Worm (Caenorhabditis elegans): ENCODE results near the gene R08C7.4.

R08C7.4 gene

DNA sequence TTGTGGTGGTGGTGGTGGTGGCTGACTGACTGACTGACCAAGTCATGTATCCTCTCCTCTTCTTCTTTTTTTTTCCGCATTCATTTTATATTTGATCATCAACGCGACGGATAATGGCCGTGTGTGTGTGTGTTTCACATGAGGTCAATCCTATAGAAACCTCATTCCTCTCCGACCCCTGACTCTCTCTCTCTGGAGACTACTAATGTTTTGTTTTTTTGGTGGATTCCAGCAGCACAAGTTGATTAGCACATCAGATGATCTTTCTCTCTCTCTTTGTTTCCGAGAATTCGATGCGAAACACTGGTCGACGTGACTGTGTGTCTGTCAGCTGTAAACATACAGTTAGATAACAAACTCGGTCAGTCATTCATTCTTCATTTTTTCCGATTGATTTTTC, 29.7 kb upstream of the R08C7.4 start, which contains the start of gene Y24D9A.7:
Gene Y24D9A.7, minus strand, starts transcription at position 46 of the 400 bp plus-strand sequence.
- no peak for TF ChIP-seq unc-62 (GFP tag; optimal IDR thresholded peaks at IDR 0.05)

ce11 chrIV:4406054-4406539, 28.7 kb upstream of the R08C7.4 start:
- no peak for TF ChIP-seq unc-62 (GFP tag; optimal IDR thresholded peaks at IDR 0.05)

- TF ChIP-seq unc-62 (GFP tag; optimal IDR thresholded peaks at IDR 0.05), result no peak
These were observed 27.8 kb upstream of the R08C7.4 start for ce11 chrIV:4407055-4407461.

DNA sequence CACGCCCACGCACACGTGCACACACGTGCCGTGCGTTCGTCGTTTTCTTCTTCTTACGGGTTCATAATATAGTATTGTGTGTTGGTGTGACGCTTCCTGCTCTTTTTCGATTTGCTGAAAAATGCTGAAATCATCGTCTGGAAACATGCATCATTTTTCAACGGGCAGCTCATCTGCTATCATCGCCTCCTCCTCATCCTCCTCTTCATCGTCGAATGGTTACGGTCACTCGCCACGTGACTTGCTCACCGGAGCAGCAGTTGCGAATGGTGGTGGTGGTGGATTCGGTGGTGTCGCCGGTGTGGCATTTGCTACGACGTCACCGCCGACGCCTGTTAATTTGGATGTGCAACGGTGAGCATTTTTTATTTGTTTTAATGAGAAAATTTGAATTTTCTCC, 26.1 kb upstream of the R08C7.4 start:
- TF ChIP-seq unc-62 (GFP tag; optimal IDR thresholded peaks at IDR 0.05), result no peak

DNA sequence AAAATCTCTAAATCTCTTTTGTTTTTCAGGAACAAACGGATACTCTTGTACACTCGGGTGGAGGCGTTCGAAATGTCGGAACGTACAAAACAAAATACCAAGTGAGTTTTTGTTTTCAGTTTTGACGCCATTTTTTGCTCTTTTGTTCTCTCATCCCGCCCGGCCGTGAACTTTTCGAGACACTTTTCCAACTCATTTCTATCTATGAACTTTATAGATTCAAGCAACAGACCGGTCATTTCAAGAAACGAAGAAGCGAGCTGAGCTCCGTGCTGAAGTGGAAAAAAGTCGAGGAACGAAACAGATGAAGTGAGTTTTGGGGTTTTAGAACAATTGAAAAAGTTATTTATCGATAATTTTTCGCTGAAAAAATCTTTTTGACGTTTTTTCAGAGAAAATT, 24.3 kb upstream of the R08C7.4 start:
- TF ChIP-seq unc-62 (GFP tag; optimal IDR thresholded peaks at IDR 0.05), result no peak

DNA sequence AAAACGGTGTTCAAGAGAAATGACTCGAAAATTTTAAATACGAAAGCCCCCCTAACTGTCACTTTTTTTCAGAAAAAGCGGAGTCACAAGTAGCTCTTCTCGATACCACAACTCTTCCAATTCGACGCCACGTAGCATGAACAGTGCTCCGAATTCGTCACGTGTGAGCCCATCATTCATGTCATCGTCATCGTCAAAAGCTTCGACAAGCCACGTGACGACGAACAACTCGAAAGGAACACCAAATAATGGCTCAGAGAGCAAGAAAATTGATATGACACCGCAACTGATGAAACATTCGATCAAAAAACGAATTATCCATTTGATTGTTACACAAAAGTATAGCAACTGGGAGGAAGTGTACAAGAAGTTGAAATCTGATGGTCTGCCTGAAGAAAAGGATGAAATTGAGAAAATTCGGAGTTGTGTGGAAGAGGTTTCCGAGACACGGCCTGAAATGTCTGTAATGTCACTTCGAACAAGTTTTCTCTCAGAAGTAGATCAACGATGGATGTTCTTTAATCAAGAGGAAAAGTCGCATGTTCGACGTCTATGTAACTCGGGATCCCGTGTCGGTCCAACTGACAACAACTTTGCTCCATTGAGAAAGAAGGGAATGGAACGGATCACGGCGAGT, 23.4 kb upstream of the R08C7.4 start:
- TF ChIP-seq unc-62 (GFP tag; optimal IDR thresholded peaks at IDR 0.05), result no peak

DNA sequence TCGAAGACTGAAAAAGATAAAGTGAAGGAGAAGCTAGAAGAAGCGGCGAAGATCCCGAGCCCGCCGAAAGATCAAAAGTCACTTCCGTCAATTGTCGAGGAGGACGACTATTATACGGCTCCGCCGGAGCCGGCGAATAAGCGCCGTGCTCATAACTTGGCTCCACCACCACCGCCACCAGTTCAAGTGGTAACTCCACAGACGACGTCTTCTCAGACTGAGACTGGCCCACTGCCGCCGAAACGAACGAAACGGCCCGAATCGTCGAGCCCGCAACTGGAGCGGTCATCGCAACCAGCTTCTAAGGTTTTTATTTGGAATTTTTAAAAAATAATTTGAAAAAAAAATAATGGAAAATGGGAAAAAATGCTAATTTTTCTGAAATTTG, 22.9 kb upstream of the R08C7.4 start:
- TF ChIP-seq unc-62 (GFP tag; optimal IDR thresholded peaks at IDR 0.05), result no peak

ce11 chrIV:4413114-4413513, 21.7 kb upstream of the R08C7.4 start:
- TF ChIP-seq unc-62 (GFP tag; optimal IDR thresholded peaks at IDR 0.05), result no peak

DNA sequence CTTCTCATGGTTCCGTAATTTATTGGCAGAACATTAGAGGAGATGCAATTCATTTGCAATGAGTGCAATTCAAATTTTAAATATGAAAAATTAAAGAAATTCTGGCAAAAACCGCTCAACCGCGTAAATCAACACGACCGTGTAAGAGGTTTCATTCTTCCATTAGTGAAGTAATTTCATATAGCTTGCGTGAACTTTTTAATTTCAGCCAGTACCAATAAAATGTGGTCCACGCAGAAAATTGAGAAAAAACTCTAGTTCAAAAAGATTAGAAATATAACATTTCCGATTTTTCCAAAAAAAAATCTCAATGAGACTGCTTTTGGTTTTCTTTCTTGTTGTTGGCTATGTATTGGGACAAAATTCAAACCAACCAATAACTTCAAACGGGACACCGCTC, 12.8 kb upstream of the R08C7.4 start, which contains the start of gene clec-175:
Gene clec-175, plus strand, starts transcription at position 301 of the 400 bp plus-strand sequence.
- no peak for TF ChIP-seq unc-62 (GFP tag; optimal IDR thresholded peaks at IDR 0.05)

DNA sequence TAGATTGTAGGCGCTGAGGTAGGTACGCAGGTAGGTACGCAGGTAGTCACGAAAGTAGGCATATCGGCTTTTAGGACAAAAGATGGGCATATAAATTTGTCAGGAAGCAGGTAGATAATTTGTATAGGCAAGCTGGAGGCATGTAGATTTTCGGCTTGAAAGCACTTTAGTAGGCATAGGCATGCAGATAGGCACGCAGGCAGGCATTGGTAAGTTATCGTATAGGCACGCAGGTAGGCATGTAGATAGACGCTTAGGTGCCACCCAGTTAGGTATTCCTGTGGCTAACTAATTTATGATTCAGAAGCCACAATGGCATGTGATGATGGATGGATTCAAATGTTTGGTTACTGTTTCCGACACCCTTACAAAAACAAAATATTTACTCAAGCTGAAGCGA, 11.8 kb upstream of the R08C7.4 start:
- no peak for TF ChIP-seq unc-62 (GFP tag; optimal IDR thresholded peaks at IDR 0.05)

DNA sequence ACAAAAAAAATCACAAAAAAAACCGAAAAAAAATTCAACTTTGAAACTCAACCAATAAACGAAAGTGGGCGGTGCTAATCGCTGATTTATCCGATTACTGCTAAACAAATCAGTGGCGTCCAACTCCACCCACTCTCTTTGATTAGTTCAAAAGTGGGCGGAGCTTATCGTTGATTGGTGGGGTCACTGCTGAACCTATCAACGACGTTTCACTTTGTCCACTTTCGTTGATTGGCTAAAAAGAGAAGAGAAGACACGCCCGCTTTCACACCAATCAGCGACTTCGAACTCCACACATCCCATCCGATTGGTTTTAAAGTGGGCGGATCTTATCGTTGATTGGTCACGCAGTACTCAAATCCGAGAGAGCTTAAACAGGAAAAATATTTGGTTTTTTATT, 10.9 kb upstream of the R08C7.4 start:
- no peak for TF ChIP-seq unc-62 (GFP tag; optimal IDR thresholded peaks at IDR 0.05)

- no peak for TF ChIP-seq unc-62 (GFP tag; optimal IDR thresholded peaks at IDR 0.05)
These were observed 4.9 kb upstream of the R08C7.4 start, which contains the start of the genes str-185 and R08C7.5 for ce11 chrIV:4429901-4430300. str-185 (minus strand) TSS chrIV:4430001. R08C7.5 (plus strand) TSS chrIV:4430229.

DNA sequence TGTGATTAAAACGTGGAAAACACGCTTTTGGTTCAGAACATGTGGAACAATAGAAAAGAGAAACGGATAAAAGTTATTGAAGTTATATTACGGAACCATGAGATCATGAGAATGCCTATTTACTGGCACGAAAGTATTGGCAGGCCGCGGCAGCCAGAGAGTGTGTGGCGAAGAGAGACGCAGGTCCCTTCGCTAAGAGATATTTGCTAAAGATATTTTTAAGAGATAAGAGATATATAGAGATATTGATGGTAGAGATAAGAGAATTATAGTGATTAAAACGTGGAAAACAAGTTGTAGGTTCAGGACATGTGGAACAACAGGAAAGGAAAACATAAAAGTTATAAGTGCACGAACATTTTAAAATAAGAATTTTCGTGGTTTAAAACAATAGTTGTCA, 3.0 kb downstream of the R08C7.4 start:
- no peak for TF ChIP-seq unc-62 (GFP tag; optimal IDR thresholded peaks at IDR 0.05)

- TF ChIP-seq unc-62 (GFP tag; optimal IDR thresholded peaks at IDR 0.05), result no peak
These were observed 4.4 kb downstream of the R08C7.4 start, which contains the start of gene fbxb-74 for ce11 chrIV:4439190-4439589. fbxb-74 (minus strand) TSS chrIV:4439290.

DNA sequence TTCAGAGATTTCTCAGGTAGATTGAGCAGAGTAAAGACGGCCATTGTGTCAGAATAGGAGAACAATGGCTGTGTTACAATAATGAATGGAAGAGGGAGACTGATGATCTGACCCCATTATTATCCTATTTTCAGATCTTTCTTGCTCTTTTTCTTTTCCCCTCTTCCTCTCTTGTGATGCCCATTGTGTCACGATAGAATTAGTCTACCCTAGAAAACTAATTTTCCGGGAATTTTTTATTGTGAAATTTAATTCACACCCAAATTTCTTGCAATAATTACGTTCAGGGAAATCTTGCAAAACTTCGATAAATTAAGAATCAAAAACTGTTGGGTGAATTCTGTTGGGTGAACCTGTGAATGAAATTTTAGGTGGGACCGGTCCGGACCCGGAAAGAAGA, 6.2 kb downstream of the R08C7.4 start, which contains the start of gene fbxb-75:
Gene fbxb-75, minus strand, starts transcription at position 101 of the 400 bp plus-strand sequence.
- no peak for TF ChIP-seq unc-62 (GFP tag; optimal IDR thresholded peaks at IDR 0.05)

DNA sequence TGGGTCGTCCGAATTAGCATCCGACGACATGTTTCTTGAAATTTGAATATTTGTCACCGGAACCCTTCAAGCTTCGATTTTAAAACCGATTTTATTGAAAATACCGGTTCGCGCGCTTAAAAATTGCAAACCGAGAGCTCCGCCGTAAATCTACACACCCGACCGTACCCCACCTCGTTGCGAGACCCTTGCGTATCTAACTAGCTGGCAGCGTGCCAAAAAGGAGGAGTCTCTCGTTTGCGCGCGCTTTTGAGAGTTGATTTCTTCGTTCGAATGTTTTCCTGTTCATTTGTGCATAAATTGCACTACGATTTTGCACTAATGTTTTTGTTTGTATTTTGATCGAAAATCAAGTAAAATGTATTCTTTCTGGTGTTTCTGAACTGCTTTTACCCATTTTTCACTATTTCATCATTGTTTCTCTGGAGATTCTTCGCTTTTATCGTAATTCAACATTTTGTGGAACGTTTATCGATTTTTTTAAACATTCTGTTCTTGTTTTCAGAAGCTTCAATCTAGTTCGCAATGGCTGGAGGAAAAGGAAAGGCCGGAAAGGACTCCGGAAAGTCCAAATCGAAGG, 11.0 kb downstream of the R08C7.4 start, which contains the start of the genes wapl-1 and htz-1:
Gene wapl-1, minus strand, starts transcription at position 30 of the 580 bp plus-strand sequence.
Gene htz-1, plus strand, starts transcription at position 506 of the 580 bp plus-strand sequence.
- TF ChIP-seq unc-62 (GFP tag; optimal IDR thresholded peaks at IDR 0.05), result no peak

DNA sequence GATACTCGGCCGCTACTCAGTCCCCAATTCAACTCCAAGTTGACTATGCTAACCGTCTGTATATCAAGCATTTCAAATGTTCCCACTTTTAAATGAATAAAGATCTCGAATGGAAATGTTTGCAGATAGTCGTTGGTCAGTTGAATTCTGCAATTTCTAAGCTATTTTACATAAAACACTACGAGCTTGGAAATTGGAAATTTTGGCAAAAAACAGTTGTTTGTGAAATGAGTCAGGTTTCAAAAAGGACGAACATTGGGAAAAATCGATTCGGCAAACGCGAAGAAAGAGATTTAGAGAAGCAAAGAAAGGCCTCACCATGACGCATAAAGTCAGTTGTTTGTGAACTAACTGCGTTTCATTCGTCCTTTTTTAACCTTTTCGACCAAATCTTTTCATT, 12.1 kb downstream of the R08C7.4 start:
- TF ChIP-seq unc-62 (GFP tag; optimal IDR thresholded peaks at IDR 0.05), result no peak

- TF ChIP-seq unc-62 (GFP tag; optimal IDR thresholded peaks at IDR 0.05), result no peak
These were observed 12.3 kb downstream of the R08C7.4 start, which contains the start of gene chat-1 for ce11 chrIV:4447284-4447366. chat-1 (plus strand) TSS chrIV:4447331.
